Fruit fly (Drosophila melanogaster) whole organism, adult: ENCODE measurements around the gene CG32264.
A peak's percentile ranks its signal among the peaks of the same experiment; 100 is the strongest.

Source experiments
- CG11617 ChIP-seq: fragments of 200-800 bp; sonication (Bioruptor generic); optimal IDR thresholded peaks from 2 replicates; lab custom pipeline; 2017; ENCODE audit warnings: mild to moderate bottlenecking, missing biosample characterization, missing genetic modification reagents, missing genetic modification characterization
- CG12768 ChIP-seq: fragments of 200-800 bp; sonication (Bioruptor generic); optimal IDR thresholded peaks from 2 replicates; lab custom pipeline; 2017; ENCODE audit warnings: missing biosample characterization, missing genetic modification characterization, mild to moderate bottlenecking, moderate library complexity, missing genetic modification reagents
- CG14711 ChIP-seq: fragments of 200-800 bp; sonication (Bioruptor generic); optimal IDR thresholded peaks from 2 replicates; lab custom pipeline; 2018; ENCODE audit warnings: missing biosample characterization, mild to moderate bottlenecking, missing genetic modification characterization, moderate library complexity
- CG1620 ChIP-seq: fragments of 200-800 bp; sonication (Bioruptor generic); optimal IDR thresholded peaks from 2 replicates; lab custom pipeline; 2016; ENCODE audit warnings: missing biosample characterization, missing genetic modification characterization
- CG33017 ChIP-seq: fragments of 200-800 bp; sonication (Bioruptor generic); optimal IDR thresholded peaks from 2 replicates; lab custom pipeline; 2018; ENCODE audit warnings: missing biosample characterization, mild to moderate bottlenecking, missing genetic modification characterization, moderate library complexity
- CG5204 ChIP-seq: fragments of 200-800 bp; sonication (Bioruptor generic); optimal IDR thresholded peaks from 2 replicates; lab custom pipeline; 2016; ENCODE audit warnings: missing biosample characterization, missing genetic modification characterization
- CG7045 ChIP-seq: fragments of 200-800 bp; sonication (Bioruptor generic); optimal IDR thresholded peaks from 2 replicates; lab custom pipeline; 2017; ENCODE audit warnings: missing biosample characterization, mild to moderate bottlenecking, missing genetic modification characterization
- CG7101 ChIP-seq: fragments of 200-800 bp; sonication (Bioruptor generic); optimal IDR thresholded peaks from 2 replicates; lab custom pipeline; 2018; ENCODE audit warnings: missing biosample characterization, mild to moderate bottlenecking, missing genetic modification characterization, moderate library complexity
- Clk ChIP-seq: fragments of 200-800 bp; sonication (Bioruptor generic); optimal IDR thresholded peaks from 2 replicates; lab custom pipeline; 2017; ENCODE audit warnings: missing biosample characterization, missing genetic modification characterization
- Crg-1 ChIP-seq: fragments of 200-800 bp; sonication (Bioruptor generic); optimal IDR thresholded peaks from 2 replicates; lab custom pipeline; 2016; ENCODE audit warnings: missing biosample characterization, missing genetic modification characterization
- Hr96 ChIP-seq: fragments of 200-800 bp; sonication (Bioruptor generic); optimal IDR thresholded peaks from 2 replicates; lab custom pipeline; 2016; ENCODE audit warnings: missing biosample characterization, missing genetic modification characterization
- Mnt ChIP-seq: fragments of 200-800 bp; sonication (Bioruptor generic); optimal IDR thresholded peaks from 2 replicates; lab custom pipeline; 2016; ENCODE audit warnings: missing biosample characterization, mild to moderate bottlenecking, missing genetic modification characterization
- bab1 ChIP-seq: fragments of 200-800 bp; sonication (Bioruptor generic); optimal IDR thresholded peaks from 3 replicates; lab custom pipeline; 2019; ENCODE audit warnings: missing biosample characterization, mild to moderate bottlenecking, missing genetic modification characterization, moderate library complexity
- cic ChIP-seq: fragments of 200-800 bp; sonication (Bioruptor generic); optimal IDR thresholded peaks from 2 replicates; lab custom pipeline; 2017; ENCODE audit warnings: missing biosample characterization, mild to moderate bottlenecking, missing genetic modification characterization, moderate library complexity
- cnc ChIP-seq, 2 experiments: fragments of >200 bp; optimal IDR thresholded peaks; 2 replicates each; lab custom pipeline; 2017
- kay ChIP-seq: fragments of 200-800 bp; sonication (Bioruptor generic); peaks from one replicate; lab custom pipeline; 2016; ENCODE audit warnings: missing biosample characterization, missing genetic modification characterization, borderline replicate concordance
- ovo ChIP-seq: fragments of 200-800 bp; sonication (Bioruptor generic); optimal IDR thresholded peaks from 2 replicates; lab custom pipeline; 2016; ENCODE audit warnings: missing biosample characterization, missing genetic modification characterization
- pad ChIP-seq: fragments of 200-800 bp; sonication (Bioruptor generic); optimal IDR thresholded peaks from 3 replicates; lab custom pipeline; 2017; ENCODE audit warnings: missing biosample characterization, missing genetic modification characterization, mild to moderate bottlenecking, moderate library complexity, missing genetic modification reagents
- tj ChIP-seq: fragments of 200-800 bp; sonication (Bioruptor generic); optimal IDR thresholded peaks from 3 replicates; lab custom pipeline; 2017; ENCODE audit warnings: missing biosample characterization, mild to moderate bottlenecking, missing genetic modification characterization, moderate library complexity
- toe ChIP-seq: fragments of 200-800 bp; sonication (Bioruptor generic); optimal IDR thresholded peaks from 2 replicates; lab custom pipeline; 2016; ENCODE audit warnings: missing biosample characterization, missing genetic modification characterization

The CG32264 gene

dm6 chr3L:3818566-3819325 lies 12.5 kb upstream of the CG32264 start, which contains the start of gene enc:
Gene enc (plus strand): TSS chr3L:3818679.
- no peak for TF ChIP-seq CG7101
- no peak for TF ChIP-seq tj (GFP tag; lab: Kevin White, UChicago)
- TF ChIP-seq cic: no peak
- peak; percentile 1 for TF ChIP-seq CG1620 (GFP tag; lab: Kevin White, UChicago)
- no peak for TF ChIP-seq Clk (GFP tag; lab: Kevin White, UChicago)
- TF ChIP-seq ovo (GFP tag; lab: Kevin White, UChicago): no peak
- TF ChIP-seq pad (GFP tag; lab: Kevin White, UChicago): no peak
- no peak for TF ChIP-seq CG33017 (tag; lab: Kevin White, UChicago)
- no peak for TF ChIP-seq Hr96 (GFP tag; lab: Kevin White, UChicago)
- TF ChIP-seq Crg-1 (GFP tag; lab: Kevin White, UChicago): no peak
- TF ChIP-seq CG11617 (GFP tag; lab: Kevin White, UChicago): peak; percentile 32
- TF ChIP-seq CG7045 (GFP tag; lab: Kevin White, UChicago): no peak
- TF ChIP-seq toe (GFP tag; lab: Kevin White, UChicago): peak; percentile 32
- peak; percentile 19 for TF ChIP-seq Mnt (GFP tag; lab: Kevin White, UChicago)

- TF ChIP-seq bab1 (GFP tag; lab: Kevin White, UChicago) (no peak), CG12768 (GFP tag; lab: Kevin White, UChicago) (peak; percentile 78), toe (GFP tag; lab: Kevin White, UChicago) (no peak), ovo (GFP tag; lab: Kevin White, UChicago) (no peak), cic (peak; percentile 70), Mnt (GFP tag; lab: Kevin White, UChicago) (no peak), pad (GFP tag; lab: Kevin White, UChicago) (no peak), CG5204 (no peak), tj (GFP tag; lab: Kevin White, UChicago) (no peak), CG7045 (GFP tag; lab: Kevin White, UChicago) (peak; percentile 8), cnc (optimal IDR thresholded peaks at IDR 0.05; lab: Kevin White, UChicago) (no peak), Crg-1 (GFP tag; lab: Kevin White, UChicago) (no peak), CG11617 (GFP tag; lab: Kevin White, UChicago) (peak; percentile 9), CG14711 (tag; lab: Kevin White, UChicago) (no peak), kay (GFP tag; lab: Kevin White, UChicago) (no peak), Clk (GFP tag; lab: Kevin White, UChicago) (no peak), Hr96 (GFP tag; lab: Kevin White, UChicago) (peak; percentile 9)
These were observed 10.7 kb upstream of the CG32264 start for dm6 chr3L:3816772-3817483.

dm6 chr3L:3816254-3816653 lies 10.0 kb upstream of the CG32264 start, which contains the start of gene Acp63F:
Gene Acp63F (minus strand): TSS chr3L:3816354.
- TF ChIP-seq kay (GFP tag; lab: Kevin White, UChicago) (no peak), CG1620 (GFP tag; lab: Kevin White, UChicago) (no peak), bab1 (GFP tag; lab: Kevin White, UChicago) (no peak), cnc (optimal IDR thresholded peaks at IDR 0.05; lab: Kevin White, UChicago) (no peak), Crg-1 (GFP tag; lab: Kevin White, UChicago) (no peak), CG14711 (tag; lab: Kevin White, UChicago) (no peak)

dm6 chr3L:3814010-3814833 lies 8.0 kb upstream of the CG32264 start, which contains the start of gene Scsalpha1:
Gene Scsalpha1 (plus strand): TSS chr3L:3814211.
- peak; percentile 8 for TF ChIP-seq CG7045 (GFP tag; lab: Kevin White, UChicago)
- TF ChIP-seq CG7101: peak; percentile 4
- TF ChIP-seq kay (GFP tag; lab: Kevin White, UChicago): no peak
- no peak for TF ChIP-seq Clk (GFP tag; lab: Kevin White, UChicago)
- TF ChIP-seq Mnt (GFP tag; lab: Kevin White, UChicago): peak; percentile 65
- peak; percentile 48 for TF ChIP-seq CG11617 (GFP tag; lab: Kevin White, UChicago)
- peak; percentile 14 for TF ChIP-seq ovo (GFP tag; lab: Kevin White, UChicago)
- no peak for TF ChIP-seq toe (GFP tag; lab: Kevin White, UChicago)
- peak; percentile 19 for TF ChIP-seq Crg-1 (GFP tag; lab: Kevin White, UChicago)
- no peak for TF ChIP-seq CG5204
- no peak for TF ChIP-seq CG33017 (tag; lab: Kevin White, UChicago)
- no peak for TF ChIP-seq cnc (optimal IDR thresholded peaks at IDR 0.05; lab: Kevin White, UChicago)
- peak; percentile 23 for TF ChIP-seq tj (GFP tag; lab: Kevin White, UChicago)
- TF ChIP-seq Hr96 (GFP tag; lab: Kevin White, UChicago): no peak
- peak; percentile 73 for TF ChIP-seq cic
- peak; percentile 76 for TF ChIP-seq CG12768 (GFP tag; lab: Kevin White, UChicago)
- peak; percentile 31 for TF ChIP-seq bab1 (GFP tag; lab: Kevin White, UChicago)
- peak; percentile 53 for TF ChIP-seq CG1620 (GFP tag; lab: Kevin White, UChicago)
- TF ChIP-seq pad (GFP tag; lab: Kevin White, UChicago): no peak
- TF ChIP-seq CG14711 (tag; lab: Kevin White, UChicago): no peak
